Worm (Caenorhabditis elegans) whole organism, dauer: ENCODE data around the gene F14H8.8.
"Not testable (repeated sequence)": the region's sequence is repeated elsewhere in the genome, so short reads cannot be mapped to it uniquely, and the experiment has no call there.

Experiments used
- unc-62 ChIP-seq: sonication (generic microtip); optimal IDR thresholded peaks from 2 replicates; lab custom pipeline; 2017; ENCODE audit warnings: missing biosample characterization, missing genetic modification reagents, missing genetic modification characterization

Gene F14H8.8

ce11 chrV:15012542-15013301 is 16.5 kb upstream of the F14H8.8 start:
- TF ChIP-seq unc-62: no peak

ce11 chrV:15013328-15013727 is 15.9 kb upstream of the F14H8.8 start:
- no peak for TF ChIP-seq unc-62

ce11 chrV:15014164-15014563 is 15.1 kb upstream of the F14H8.8 start, which contains the start of gene obr-2:
Gene obr-2, minus strand, starts transcription at chrV:15014264.
- no peak for TF ChIP-seq unc-62

ce11 chrV:15015799-15016198 is 13.5 kb upstream of the F14H8.8 start:
- no peak for TF ChIP-seq unc-62

- no peak for TF ChIP-seq unc-62
Observed at ce11 chrV:15016795-15017429, 12.4 kb upstream of the F14H8.8 start.

- TF ChIP-seq unc-62: no peak
Observed at ce11 chrV:15020229-15020628, 9.0 kb upstream of the F14H8.8 start, which contains the start of gene F14H8.2. Gene F14H8.2, minus strand, starts transcription at chrV:15020329.

- TF ChIP-seq unc-62: no peak
Observed at ce11 chrV:15020732-15021131, 8.5 kb upstream of the F14H8.8 start, which contains the start of gene F14H8.5. Gene F14H8.5, plus strand, starts transcription at chrV:15021032.

ce11 chrV:15023544-15023943 is 5.7 kb upstream of the F14H8.8 start, which contains the start of gene F14H8.4:
Gene F14H8.4, plus strand, starts transcription at chrV:15023844.
- no peak for TF ChIP-seq unc-62

ce11 chrV:15031373-15031772 is 2.1 kb downstream of the F14H8.8 start, which contains the start of gene cng-1:
Gene cng-1, minus strand, starts transcription at chrV:15031473.
- TF ChIP-seq unc-62: not testable (repeated sequence)

ce11 chrV:15036769-15037168 is 7.5 kb downstream of the F14H8.8 start, which contains the start of gene melo-3:
Gene melo-3, minus strand, starts transcription at chrV:15036869.
- not testable (repeated sequence) for TF ChIP-seq unc-62

ce11 chrV:15048107-15048506 is 18.8 kb downstream of the F14H8.8 start, which contains the start of gene sdc-3:
Gene sdc-3, minus strand, starts transcription at chrV:15048207.
- TF ChIP-seq unc-62: no peak

ce11 chrV:15051720-15052119 is 22.5 kb downstream of the F14H8.8 start:
- no peak for TF ChIP-seq unc-62

ce11 chrV:15052368-15052767 is 23.1 kb downstream of the F14H8.8 start, which contains the start of the genes fbxa-82 and C25D7.5:
Gene fbxa-82, minus strand, starts transcription at chrV:15052530.
Gene C25D7.5, plus strand, starts transcription at chrV:15052650.
- TF ChIP-seq unc-62: no peak

ce11 chrV:15054733-15055132 is 25.5 kb downstream of the F14H8.8 start:
- no peak for TF ChIP-seq unc-62

- TF ChIP-seq unc-62: no peak
Observed at ce11 chrV:15055873-15056272, 26.6 kb downstream of the F14H8.8 start, which contains the start of gene C25D7.16. Gene C25D7.16, plus strand, starts transcription at chrV:15056173.

- TF ChIP-seq unc-62: no peak
Observed at ce11 chrV:15056346-15056839, 27.1 kb downstream of the F14H8.8 start.

ce11 chrV:15057724-15058123 is 28.5 kb downstream of the F14H8.8 start:
- no peak for TF ChIP-seq unc-62
